Worm (Caenorhabditis elegans) whole organism, young adult: ENCODE measurements around the gene nprl-2.

ENCODE experiments used
- B0019.2 ChIP-seq: fragments of 200-800 bp; sonication (Bioruptor generic); conservative IDR thresholded peaks from 2 replicates; pipeline ENCODE4 v1.3.6; 2022; ENCODE audit warnings: missing genetic modification reagents, missing genetic modification characterization, missing compliant biosample characterization
- C17E4.6 ChIP-seq: fragments of 200-800 bp; sonication (Bioruptor generic); IDR thresholded peaks from 2 replicates; pipeline ENCODE4 v1.3.6; 2022; ENCODE audit warnings: missing genetic modification reagents, missing genetic modification characterization, missing compliant biosample characterization
- F49E8.2 ChIP-seq: sonication (generic microtip); optimal IDR thresholded peaks from 3 replicates; lab custom pipeline; 2017; ENCODE audit warnings: missing genetic modification characterization, mild to moderate bottlenecking, missing compliant biosample characterization, antibody characterized with exemption, moderate library complexity; ENCODE audit not compliant: insufficient read depth
- F52B5.7 ChIP-seq: sonication (generic microtip); optimal IDR thresholded peaks from 2 replicates; lab custom pipeline; 2016; ENCODE audit warnings: mild to moderate bottlenecking, missing genetic modification characterization, missing compliant biosample characterization
- F57C9.4 ChIP-seq: sonication (generic microtip); optimal IDR thresholded peaks from 2 replicates; lab custom pipeline; 2017; ENCODE audit warnings: mild to moderate bottlenecking, missing genetic modification characterization, missing compliant biosample characterization
- T26A5.8 ChIP-seq: sonication (generic microtip); optimal IDR thresholded peaks from 2 replicates; lab custom pipeline; 2016; ENCODE audit warnings: missing genetic modification characterization, missing compliant biosample characterization
- Y56A3A.18 ChIP-seq: fragments of 200-800 bp; sonication (Bioruptor generic); IDR thresholded peaks from 2 replicates; pipeline ENCODE4 v1.3.6; 2022; ENCODE audit warnings: missing genetic modification reagents, missing genetic modification characterization, missing compliant biosample characterization
- Y79H2A.3 ChIP-seq: fragments of 200-800 bp; sonication (Bioruptor generic); conservative IDR thresholded peaks from 2 replicates; pipeline ENCODE4 v1.3.6; 2022; ENCODE audit warnings: missing genetic modification reagents, missing genetic modification characterization, missing compliant biosample characterization
- Y95B8A.8 ChIP-seq: fragments of 200-800 bp; sonication (Bioruptor generic); IDR thresholded peaks from 2 replicates; pipeline ENCODE4 v1.3.6; 2022; ENCODE audit warnings: missing genetic modification reagents, missing genetic modification characterization, missing compliant biosample characterization
- aptf-3 ChIP-seq: fragments of 200-800 bp; sonication (Bioruptor generic); IDR thresholded peaks from 2 replicates; pipeline ENCODE4 v1.3.6; 2022; ENCODE audit warnings: missing genetic modification characterization, missing compliant biosample characterization
- attf-5 ChIP-seq: fragments of 200-800 bp; sonication (Bioruptor generic); optimal IDR thresholded peaks from 2 replicates; lab custom pipeline; 2018; ENCODE audit warnings: mild to moderate bottlenecking, missing genetic modification characterization, missing compliant biosample characterization
- attf-6 ChIP-seq: fragments of 200-800 bp; sonication (Bioruptor generic); IDR thresholded peaks from 2 replicates; pipeline ENCODE4 v1.3.6; 2022; ENCODE audit warnings: missing genetic modification reagents, missing genetic modification characterization, missing compliant biosample characterization
- cebp-2 ChIP-seq: fragments of 200-800 bp; sonication (Bioruptor generic); IDR thresholded peaks from 2 replicates; pipeline ENCODE4 v1.3.6; 2022; ENCODE audit warnings: missing genetic modification characterization, missing compliant biosample characterization
- ceh-58 ChIP-seq: fragments of 200-800 bp; sonication (Bioruptor generic); IDR thresholded peaks from 2 replicates; pipeline ENCODE4 v1.3.6; 2022; ENCODE audit warnings: missing genetic modification characterization, missing compliant biosample characterization
- ceh-91 ChIP-seq: fragments of 200-800 bp; sonication (Bioruptor generic); IDR thresholded peaks from 2 replicates; pipeline ENCODE4 v1.3.6; 2022; ENCODE audit warnings: missing genetic modification reagents, missing genetic modification characterization, missing compliant biosample characterization
- chd-7 ChIP-seq: sonication (generic microtip); optimal IDR thresholded peaks from 2 replicates; lab custom pipeline; 2016; ENCODE audit warnings: mild to moderate bottlenecking, missing genetic modification characterization, moderate library complexity, missing compliant biosample characterization
- die-1 ChIP-seq: sonication (generic microtip); optimal IDR thresholded peaks from 2 replicates; lab custom pipeline; 2016; ENCODE audit warnings: missing genotype, mild to moderate bottlenecking, missing genetic modification characterization, missing compliant biosample characterization
- dpl-1 ChIP-seq: fragments of 150-350 bp; optimal IDR thresholded peaks from 2 replicates; lab custom pipeline; 2014; ENCODE audit warnings: missing biosample characterization, missing genetic modification reagents, missing genetic modification characterization
- efl-1 ChIP-seq: fragments of 150-350 bp; optimal IDR thresholded peaks from 2 replicates; lab custom pipeline; 2014; ENCODE audit warnings: missing biosample characterization, missing genetic modification reagents, missing genetic modification characterization
- gei-17 ChIP-seq: fragments of 200-800 bp; sonication (Bioruptor generic); optimal IDR thresholded peaks from 2 replicates; lab custom pipeline; 2018; ENCODE audit warnings: mild to moderate bottlenecking, missing genetic modification characterization, missing compliant biosample characterization
- hlh-12 ChIP-seq: sonication (generic microtip); optimal IDR thresholded peaks from 2 replicates; lab custom pipeline; 2016; ENCODE audit warnings: missing genetic modification characterization, missing compliant biosample characterization
- hmg-20 ChIP-seq: fragments of 200-800 bp; sonication (Bioruptor generic); IDR thresholded peaks from 2 replicates; pipeline ENCODE4 v1.3.6; 2022; ENCODE audit warnings: missing genetic modification reagents, missing genetic modification characterization, missing compliant biosample characterization
- hrde-1 ChIP-seq: sonication (generic microtip); optimal IDR thresholded peaks from 2 replicates; lab custom pipeline; 2016; ENCODE audit warnings: missing genetic modification characterization, mild to moderate bottlenecking, missing compliant biosample characterization, moderate library complexity, missing genotype, missing genetic modification reagents, borderline replicate concordance
- hsf-1 ChIP-seq: fragments of 200-800 bp; sonication (Bioruptor generic); IDR thresholded peaks from 2 replicates; pipeline ENCODE4 v1.3.6; 2022; ENCODE audit warnings: missing genetic modification reagents, missing genetic modification characterization, missing compliant biosample characterization
- let-607 ChIP-seq, 2 experiments: fragments of 200-800 bp in 1 of 2; sonication (Bioruptor generic) in 1 of 2; sonication (generic microtip) in 1 of 2; optimal IDR thresholded peaks; 2 replicates each; lab custom pipeline; 2016 to 2018; ENCODE audit warnings: mild to moderate bottlenecking in 2 of 2, missing compliant biosample characterization in 2 of 2, missing genetic modification characterization in 2 of 2, moderate library complexity in 2 of 2, missing genotype in 1 of 2
- lin-26 ChIP-seq: fragments of 200-800 bp; sonication (Bioruptor generic); IDR thresholded peaks from 2 replicates; pipeline ENCODE4 v1.3.6; 2022; ENCODE audit warnings: missing genetic modification reagents, missing genetic modification characterization, missing compliant biosample characterization
- lin-54 ChIP-seq: fragments of 200-800 bp; sonication (Bioruptor generic); optimal IDR thresholded peaks from 2 replicates; lab custom pipeline; 2018; ENCODE audit warnings: mild to moderate bottlenecking, missing genetic modification characterization, missing compliant biosample characterization
- madf-3 ChIP-seq: fragments of 200-800 bp; sonication (Bioruptor generic); IDR thresholded peaks from 2 replicates; pipeline ENCODE4 v1.3.6; 2022; ENCODE audit warnings: missing genetic modification reagents, missing genetic modification characterization, missing compliant biosample characterization
- madf-6 ChIP-seq: fragments of 200-800 bp; sonication (Bioruptor generic); IDR thresholded peaks from 2 replicates; pipeline ENCODE4 v1.3.6; 2022; ENCODE audit warnings: missing genetic modification reagents, missing genetic modification characterization, missing compliant biosample characterization
- repo-1 ChIP-seq: sonication (generic microtip); optimal IDR thresholded peaks from 2 replicates; lab custom pipeline; 2017; ENCODE audit warnings: mild to moderate bottlenecking, missing genetic modification characterization, missing compliant biosample characterization
- rpc-1 ChIP-seq, 2 experiments: fragments of 150-350 bp in 1 of 2; sonication (generic microtip) in 1 of 2; optimal IDR thresholded peaks; 2 replicates each; lab custom pipeline; 2014 to 2018; ENCODE audit warnings: missing biosample characterization in 1 of 2, missing genetic modification characterization in 1 of 2, missing genetic modification reagents in 1 of 2, missing genotype in 1 of 2
- snpc-1.1 ChIP-seq: sonication (generic microtip); optimal IDR thresholded peaks from 2 replicates; lab custom pipeline; 2017; ENCODE audit warnings: missing genetic modification characterization, mild to moderate bottlenecking, missing compliant biosample characterization, antibody characterized with exemption, moderate library complexity, missing genotype, missing genetic modification reagents; ENCODE audit not compliant: insufficient read depth
- snpc-1.3 ChIP-seq: sonication (generic microtip); optimal IDR thresholded peaks from 2 replicates; lab custom pipeline; 2017; ENCODE audit warnings: missing genetic modification characterization, mild to moderate bottlenecking, missing compliant biosample characterization, antibody characterized with exemption, moderate library complexity, missing genotype, missing genetic modification reagents; ENCODE audit not compliant: insufficient read depth
- snpc-3.4 ChIP-seq: sonication (generic microtip); optimal IDR thresholded peaks from 2 replicates; lab custom pipeline; 2017; ENCODE audit warnings: missing genetic modification characterization, mild to moderate bottlenecking, missing compliant biosample characterization, antibody characterized with exemption, moderate library complexity, missing genotype, missing genetic modification reagents
- snpc-4 ChIP-seq, 5 experiments: fragments of 150-350 bp in 1 of 5; sonication (generic microtip) in 4 of 5; optimal IDR thresholded peaks; 2 replicates each; lab custom pipeline; 2014 to 2018; ENCODE audit warnings: missing genetic modification characterization in 5 of 5, missing biosample characterization in 3 of 5, antibody characterized with exemption in 2 of 5, mild to moderate bottlenecking in 2 of 5, missing compliant biosample characterization in 2 of 5, missing genotype in 2 of 5, moderate library complexity in 2 of 5, missing genetic modification reagents in 1 of 5
- tlf-1 ChIP-seq: fragments of 200-800 bp; sonication (Bioruptor generic); optimal IDR thresholded peaks from 2 replicates; lab custom pipeline; 2018; ENCODE audit warnings: mild to moderate bottlenecking, missing genetic modification characterization, missing compliant biosample characterization
- unc-62 ChIP-seq: fragments of 150-350 bp; optimal IDR thresholded peaks from 2 replicates; lab custom pipeline; 2014; ENCODE audit warnings: missing biosample characterization, missing genetic modification reagents, missing genetic modification characterization
- zfh-2 ChIP-seq: fragments of 200-800 bp; sonication (Bioruptor generic); conservative IDR thresholded peaks from 2 replicates; pipeline ENCODE4 v1.3.6; 2022; ENCODE audit warnings: missing genetic modification reagents, missing genetic modification characterization, missing compliant biosample characterization
- ztf-25 ChIP-seq: fragments of 200-800 bp; sonication (Bioruptor generic); IDR thresholded peaks from 2 replicates; pipeline ENCODE4 v1.3.6; 2022; ENCODE audit warnings: missing genetic modification reagents, missing genetic modification characterization, missing compliant biosample characterization
- ztf-6 ChIP-seq: fragments of 200-800 bp; sonication (Bioruptor generic); IDR thresholded peaks from 2 replicates; pipeline ENCODE4 v1.3.6; 2022; ENCODE audit warnings: missing genetic modification reagents, missing genetic modification characterization, missing compliant biosample characterization

Gene nprl-2

DNA sequence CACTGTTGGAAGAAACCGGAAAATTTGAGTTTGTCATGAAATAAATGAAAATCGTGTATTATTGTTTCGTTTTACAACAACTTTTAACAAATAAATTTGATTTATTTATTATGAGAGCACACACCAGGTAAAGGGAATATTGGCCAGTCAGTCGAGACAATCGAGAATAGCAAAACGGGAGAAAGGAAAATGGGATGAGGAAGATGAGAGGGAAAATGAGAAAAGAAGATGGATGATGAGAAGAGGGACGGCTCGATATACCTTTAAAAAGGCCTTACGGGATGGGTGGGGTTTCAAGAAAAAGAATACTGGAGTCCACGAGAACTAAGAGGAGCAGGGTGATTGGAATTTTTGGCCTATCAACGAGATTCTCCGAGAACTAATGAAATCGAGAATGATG is 2.0 kb downstream of the nprl-2 start (continued):
- TF ChIP-seq lin-26 (GFP tag; lab: Robert Waterston, UW) = no peak
- no peak for TF ChIP-seq unc-62 (GFP tag; lab: Kevin White, UChicago)
- TF ChIP-seq Y79H2A.3 = no peak
- TF ChIP-seq hmg-20 (GFP tag; lab: Robert Waterston, UW) = no peak
- TF ChIP-seq snpc-1.1 (tag; lab: Kevin White, UChicago) = no peak
- TF ChIP-seq F52B5.7 (tag; lab: Kevin White, UChicago) = no peak
- no peak for TF ChIP-seq madf-6 (GFP tag; lab: Robert Waterston, UW)
- TF ChIP-seq hrde-1 (tag; lab: Kevin White, UChicago) = peak; percentile 66
- TF ChIP-seq hlh-12 (tag; lab: Kevin White, UChicago) = no peak
- no peak for TF ChIP-seq ztf-6 (GFP tag; lab: Robert Waterston, UW)
- TF ChIP-seq B0019.2 = no peak
- no peak for TF ChIP-seq ceh-91
- no peak for TF ChIP-seq attf-5 (GFP tag; lab: Kevin White, UChicago)
- TF ChIP-seq F57C9.4 (tag; lab: Kevin White, UChicago) = no peak
- TF ChIP-seq ztf-25 (GFP tag; lab: Robert Waterston, UW) = 0 out of 2 replicates have a peak, but pooled peaks have one; percentile 32
- peak; percentile 81 for TF ChIP-seq F49E8.2 (tag; lab: Kevin White, UChicago)
- no peak for TF ChIP-seq aptf-3 (GFP tag; lab: Robert Waterston, UW)
- no peak; the same call in 1 of the 2 replicates for TF ChIP-seq attf-6 (GFP tag; lab: Robert Waterston, UW)
- peak; percentile 30 for TF ChIP-seq lin-54 (GFP tag; lab: Kevin White, UChicago)
- no peak for TF ChIP-seq ceh-58
- TF ChIP-seq chd-7 (tag; lab: Kevin White, UChicago) = peak; percentile 28
- no peak for TF ChIP-seq Y56A3A.18 (GFP tag; lab: Robert Waterston, UW)
- 0 out of 2 replicates have a peak, but pooled peaks have one; percentile 5 for TF ChIP-seq madf-3 (GFP tag; lab: Robert Waterston, UW)
- no peak for TF ChIP-seq repo-1 (tag; lab: Kevin White, UChicago)
- TF ChIP-seq dpl-1 (GFP tag; lab: Kevin White, UChicago) = no peak
- no peak for TF ChIP-seq T26A5.8 (tag; lab: Kevin White, UChicago)
- no peak for TF ChIP-seq rpc-1 (optimal IDR thresholded peaks at IDR 0.05; lab: Kevin White, UChicago)
- no peak for TF ChIP-seq rpc-1 (tag; optimal IDR thresholded peaks at IDR 0.05; lab: Kevin White, UChicago)
- TF ChIP-seq snpc-4 (GFP tag; optimal IDR thresholded peaks at IDR 0.05; lab: Kevin White, UChicago) = peak; percentile 32
- peak in 1 of 4 experiments; percentile 1 for TF ChIP-seq snpc-4 (tag; optimal IDR thresholded peaks at IDR 0.05; lab: Kevin White, UChicago)
- no peak for TF ChIP-seq zfh-2 (GFP tag; lab: Robert Waterston, UW)
- no peak for TF ChIP-seq die-1 (tag; lab: Kevin White, UChicago)
- no peak for TF ChIP-seq gei-17 (GFP tag; lab: Kevin White, UChicago)
- TF ChIP-seq let-607 (tag; optimal IDR thresholded peaks at IDR 0.05; lab: Kevin White, UChicago) = no peak
- TF ChIP-seq Y95B8A.8 = no peak

DNA sequence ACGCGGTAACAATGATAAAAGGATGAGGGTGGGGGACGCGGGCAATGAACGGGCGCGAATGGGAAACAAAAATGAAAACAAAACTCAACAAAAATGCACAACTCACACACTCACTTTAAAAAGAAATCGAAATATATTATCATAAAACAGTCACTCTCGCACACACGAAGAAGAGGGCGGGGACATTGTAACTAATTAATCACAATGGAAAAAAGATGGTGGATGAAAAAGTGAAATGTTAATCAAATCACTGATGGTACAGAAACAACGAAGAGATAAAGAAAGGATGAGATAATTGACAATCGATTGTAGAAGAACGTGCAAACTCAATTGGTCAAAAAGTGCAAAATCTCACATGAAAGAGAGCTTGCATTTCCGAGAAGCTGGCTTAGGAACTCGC is 2.6 kb downstream of the nprl-2 start:
- no peak for TF ChIP-seq snpc-1.3 (tag; lab: Kevin White, UChicago)
- TF ChIP-seq snpc-4 (GFP tag; optimal IDR thresholded peaks at IDR 0.05; lab: Kevin White, UChicago) = no peak
- peak in 1 of 4 experiments; percentile 0 for TF ChIP-seq snpc-4 (tag; optimal IDR thresholded peaks at IDR 0.05; lab: Kevin White, UChicago)
- TF ChIP-seq attf-6 (GFP tag; lab: Robert Waterston, UW) = 0 out of 2 replicates have a peak, but pooled peaks have one; percentile 11
- no peak for TF ChIP-seq efl-1
- TF ChIP-seq snpc-3.4 = peak; percentile 33
- TF ChIP-seq tlf-1 (GFP tag; lab: Kevin White, UChicago) = peak; percentile 7
- TF ChIP-seq madf-6 (GFP tag; lab: Robert Waterston, UW) = peak; percentile 21; the same call in 1 of the 2 replicates
- peak; percentile 32 for TF ChIP-seq die-1 (tag; lab: Kevin White, UChicago)
- TF ChIP-seq F49E8.2 (tag; lab: Kevin White, UChicago) = peak; percentile 82
- no peak for TF ChIP-seq C17E4.6 (GFP tag; lab: Robert Waterston, UW)
- TF ChIP-seq hsf-1 (GFP tag; lab: Robert Waterston, UW) = peak; percentile 51; the same call in 1 of the 2 replicates
- TF ChIP-seq cebp-2 = 0 out of 2 replicates have a peak, but pooled peaks have one; percentile 6
